5 fruit fly cellular contexts compared by ENCODE assay signal in the genomic region with DNA sequence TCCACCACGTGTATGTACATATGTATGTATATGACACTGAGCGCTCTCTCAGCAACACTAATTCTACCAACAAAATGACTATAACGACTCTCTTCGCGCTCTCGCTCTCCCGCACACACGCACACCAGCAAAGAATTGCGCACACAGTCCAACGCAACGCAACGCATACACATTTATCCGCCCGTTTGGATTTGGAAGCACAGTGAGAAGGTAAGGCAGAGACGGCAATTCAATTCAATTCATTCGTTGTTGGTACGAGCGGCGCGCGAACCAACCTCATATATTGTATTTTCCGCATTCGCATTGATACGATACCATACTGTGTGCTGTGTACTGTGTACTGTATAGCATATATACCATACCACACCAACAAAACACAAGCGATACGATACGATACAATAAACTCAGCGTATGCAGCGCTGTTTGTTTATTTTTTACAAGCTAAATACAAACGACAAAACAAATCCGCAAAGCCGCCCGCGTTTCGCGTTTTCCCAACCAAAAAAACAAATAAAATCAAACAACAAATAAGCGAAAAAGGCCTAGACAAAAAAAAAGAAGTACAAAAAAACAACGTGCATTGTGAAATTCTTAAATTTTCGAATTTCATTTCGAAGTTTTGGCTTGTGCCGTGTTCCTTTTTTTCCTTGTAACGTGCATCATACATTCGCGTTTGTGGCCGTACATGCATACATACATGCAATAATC.
TF ChIP-seq lines count a peak whose summit lies in the region.

A gene (minus strand): TSS at position 167 of the 708 bp plus-strand sequence.
A gene (plus strand): TSS at position 179 of the 708 bp plus-strand sequence.

- TF ChIP-seq CTCF in whole organism, embryonic (GFP tag; optimal IDR thresholded peaks at IDR 0.05; lab: Kevin White, UChicago), result no peak

TF ChIP-seq in whole organism, adult, 20 proteins besides CTCF, POLR2A, EP300 and RAD21 (continues in another document):
- TF ChIP-seq CG14711 (tag; optimal IDR thresholded peaks at IDR 0.05; lab: Kevin White, UChicago), result peak; percentile 22
- TF ChIP-seq cic (GFP tag; optimal IDR thresholded peaks at IDR 0.05; lab: Kevin White, UChicago), result peak; percentile 96
- TF ChIP-seq CG12768 (GFP tag; optimal IDR thresholded peaks at IDR 0.05; lab: Kevin White, UChicago), result peak; percentile 38
- no peak for TF ChIP-seq CG33017 (tag; optimal IDR thresholded peaks at IDR 0.05; lab: Kevin White, UChicago)
- no peak for TF ChIP-seq tj (GFP tag; optimal IDR thresholded peaks at IDR 0.05; lab: Kevin White, UChicago)
- no peak for TF ChIP-seq CG5204 (GFP tag; optimal IDR thresholded peaks at IDR 0.05; lab: Kevin White, UChicago)
- TF ChIP-seq CG11617 (GFP tag; optimal IDR thresholded peaks at IDR 0.05; lab: Kevin White, UChicago), result no peak
- peak; percentile 6 for TF ChIP-seq kay (GFP tag; lab: Kevin White, UChicago; ENCODE audit: borderline replicate concordance)
- peak; percentile 20 for TF ChIP-seq Hr96 (GFP tag; optimal IDR thresholded peaks at IDR 0.05; lab: Kevin White, UChicago)
- TF ChIP-seq CG7101 (tag; optimal IDR thresholded peaks at IDR 0.05; lab: Kevin White, UChicago), result peak; percentile 1
- TF ChIP-seq CG7045 (GFP tag; optimal IDR thresholded peaks at IDR 0.05; lab: Kevin White, UChicago), result no peak
- TF ChIP-seq CG1620 (GFP tag; optimal IDR thresholded peaks at IDR 0.05; lab: Kevin White, UChicago), result peak; percentile 16
- no peak for TF ChIP-seq Clk (GFP tag; optimal IDR thresholded peaks at IDR 0.05; lab: Kevin White, UChicago)
- no peak for TF ChIP-seq pad (GFP tag; optimal IDR thresholded peaks at IDR 0.05; lab: Kevin White, UChicago)
- no peak for TF ChIP-seq toe (GFP tag; optimal IDR thresholded peaks at IDR 0.05; lab: Kevin White, UChicago)
- TF ChIP-seq ovo (GFP tag; optimal IDR thresholded peaks at IDR 0.05; lab: Kevin White, UChicago), result peak; percentile 13

TF ChIP-seq in whole organism, embryonic, 481 proteins besides CTCF, POLR2A, EP300 and RAD21 (continues in another document):
- TF ChIP-seq E2f1 (GFP tag; IDR thresholded peaks at IDR 0.05; lab: Robert Waterston, UW) (no peak), lab (GFP tag; optimal IDR thresholded peaks at IDR 0.05; lab: Kevin White, UChicago) (peak; percentile 0), fd3F (GFP tag; optimal IDR thresholded peaks at IDR 0.05; lab: Kevin White, UChicago) (no peak), Trl (optimal IDR thresholded peaks at IDR 0.05; lab: Kevin White, UChicago) (peak; percentile 97), Trl (GFP tag; optimal IDR thresholded peaks at IDR 0.05; lab: Kevin White, UChicago) (no peak), Dll (GFP tag; IDR thresholded peaks at IDR 0.05; lab: Robert Waterston, UW; ENCODE audit: partially characterized antibody) (no peak), eve (GFP tag; optimal IDR thresholded peaks at IDR 0.05; lab: Kevin White, UChicago) (peak in 1 of 2 experiments; percentile 56), sqz (GFP tag; optimal IDR thresholded peaks at IDR 0.05; lab: Kevin White, UChicago) (no peak), Deaf1 (tag; optimal IDR thresholded peaks at IDR 0.05; lab: Kevin White, UChicago) (peak; percentile 66), CG12769 (tag; optimal IDR thresholded peaks at IDR 0.05; lab: Kevin White, UChicago) (no peak), CG15269 (tag; optimal IDR thresholded peaks at IDR 0.05; lab: Kevin White, UChicago) (peak; percentile 49), pfk (GFP tag; optimal IDR thresholded peaks at IDR 0.05; lab: Kevin White, UChicago) (peak; percentile 63), dpn (GFP tag; optimal IDR thresholded peaks at IDR 0.05; lab: Kevin White, UChicago) (no peak), wek (GFP tag; optimal IDR thresholded peaks at IDR 0.05; lab: Kevin White, UChicago) (peak; percentile 53), CrebB (tag; optimal IDR thresholded peaks at IDR 0.05; lab: Kevin White, UChicago) (peak; percentile 38), pros (GFP tag; optimal IDR thresholded peaks at IDR 0.05; lab: Kevin White, UChicago) (no peak), CG11695 (GFP tag; IDR thresholded peaks at IDR 0.05; lab: Robert Waterston, UW) (no peak)

TF ChIP-seq in whole organism, prepupa, 60 proteins besides CTCF, POLR2A, EP300 and RAD21 (continues in another document):
- TF ChIP-seq dsx (GFP tag; optimal IDR thresholded peaks at IDR 0.05; lab: Kevin White, UChicago; ENCODE audit: poor library complexity, severe bottlenecking) (peak; percentile 40), vri (GFP tag; optimal IDR thresholded peaks at IDR 0.05; lab: Kevin White, UChicago) (peak; percentile 30), CG8632 (GFP tag; optimal IDR thresholded peaks at IDR 0.05; lab: Kevin White, UChicago) (no peak), cyc (GFP tag; optimal IDR thresholded peaks at IDR 0.05; lab: Kevin White, UChicago) (no peak), Met (GFP tag; optimal IDR thresholded peaks at IDR 0.05; lab: Kevin White, UChicago) (no peak), CG8119 (GFP tag; IDR thresholded peaks at IDR 0.05; lab: Robert Waterston, UW) (no peak), achi (GFP tag; optimal IDR thresholded peaks at IDR 0.05; lab: Kevin White, UChicago) (peak; percentile 1), Eip75B (GFP tag; optimal IDR thresholded peaks at IDR 0.05; lab: Kevin White, UChicago) (no peak), CG4318 (GFP tag; optimal IDR thresholded peaks at IDR 0.05; lab: Kevin White, UChicago) (no peak), CG6163 (GFP tag; IDR thresholded peaks at IDR 0.05; lab: Robert Waterston, UW) (peak; percentile 51; the same call in 2 of the 3 replicates), Eip93F (GFP tag; optimal IDR thresholded peaks at IDR 0.05; lab: Kevin White, UChicago) (peak; percentile 10), Eip78C (GFP tag; lab: Kevin White, UChicago) (peak; percentile 53), CG11294 (GFP tag; IDR thresholded peaks at IDR 0.05; lab: Robert Waterston, UW) (no peak), eg (GFP tag; IDR thresholded peaks at IDR 0.05; lab: Robert Waterston, UW) (peak; percentile 47; the same call in 2 of the 3 replicates), Lpt (GFP tag; optimal IDR thresholded peaks at IDR 0.05; lab: Kevin White, UChicago) (no peak), esn (GFP tag; optimal IDR thresholded peaks at IDR 0.05; lab: Kevin White, UChicago) (no peak), CG3919 (GFP tag; optimal IDR thresholded peaks at IDR 0.05; lab: Kevin White, UChicago) (peak; percentile 2)

TF ChIP-seq in whole organism, pupa, 21 proteins besides CTCF, POLR2A, EP300 and RAD21 (continues in another document):
- TF ChIP-seq CG32121 (GFP tag; IDR thresholded peaks at IDR 0.05; lab: Robert Waterston, UW), result no peak
- no peak for TF ChIP-seq CG13204 (GFP tag; optimal IDR thresholded peaks at IDR 0.05; lab: Kevin White, UChicago)
- TF ChIP-seq CG9948 (tag; optimal IDR thresholded peaks at IDR 0.05; lab: Kevin White, UChicago), result no peak
- no peak for TF ChIP-seq CG15710 (tag; optimal IDR thresholded peaks at IDR 0.05; lab: Kevin White, UChicago)
- TF ChIP-seq Pif1B (GFP tag; optimal IDR thresholded peaks at IDR 0.05; lab: Kevin White, UChicago), result no peak
- TF ChIP-seq Pif1A (GFP tag; optimal IDR thresholded peaks at IDR 0.05; lab: Kevin White, UChicago), result no peak
- TF ChIP-seq CG8301 (tag; optimal IDR thresholded peaks at IDR 0.05; lab: Kevin White, UChicago), result no peak
- TF ChIP-seq CG12605 (GFP tag; IDR thresholded peaks at IDR 0.05; lab: Robert Waterston, UW), result 0 out of 2 replicates have a peak, but pooled peaks have one; percentile 30
- no peak for TF ChIP-seq CG17806 (tag; optimal IDR thresholded peaks at IDR 0.05; lab: Kevin White, UChicago)
- peak; percentile 54; the same call in 1 of the 3 replicates for TF ChIP-seq fd96Ca (GFP tag; IDR thresholded peaks at IDR 0.05; lab: Robert Waterston, UW)
- peak; percentile 9 for TF ChIP-seq EcR (GFP tag; optimal IDR thresholded peaks at IDR 0.05; lab: Kevin White, UChicago)
- TF ChIP-seq rn (GFP tag; IDR thresholded peaks at IDR 0.05; lab: Robert Waterston, UW), result no peak
- TF ChIP-seq CG10348 (GFP tag; IDR thresholded peaks at IDR 0.05; lab: Robert Waterston, UW), result no peak
- no peak for TF ChIP-seq gl (tag; optimal IDR thresholded peaks at IDR 0.05; lab: Kevin White, UChicago)
- no peak for TF ChIP-seq CG8159 (tag; optimal IDR thresholded peaks at IDR 0.05; lab: Kevin White, UChicago)
- TF ChIP-seq CG34367 (tag; optimal IDR thresholded peaks at IDR 0.05; lab: Kevin White, UChicago), result no peak
- peak; percentile 3 for TF ChIP-seq CG14655 (GFP tag; optimal IDR thresholded peaks at IDR 0.05; lab: Kevin White, UChicago)
- TF ChIP-seq D1 (tag; optimal IDR thresholded peaks at IDR 0.05; lab: Kevin White, UChicago), result no peak
- TF ChIP-seq CG4496 (GFP tag; IDR thresholded peaks at IDR 0.05; lab: Robert Waterston, UW), result peak; percentile 29; the same call in 1 of the 3 replicates

TF ChIP-seq in whole organism, wandering third instar larva, 38 proteins besides CTCF, POLR2A, EP300 and RAD21 (continues in another document):
- TF ChIP-seq h (GFP tag; optimal IDR thresholded peaks at IDR 0.05; lab: Kevin White, UChicago) (no peak), dl (GFP tag; optimal IDR thresholded peaks at IDR 0.05; lab: Kevin White, UChicago; ENCODE audit: insufficient read depth in 1 of 2, partially characterized antibody in 2 of 2) (peak; percentile 76 to 83), usp (GFP tag; optimal IDR thresholded peaks at IDR 0.05; lab: Kevin White, UChicago) (no peak), br (GFP tag; optimal IDR thresholded peaks at IDR 0.05; lab: Kevin White, UChicago) (no peak), lola (GFP tag; optimal IDR thresholded peaks at IDR 0.05; lab: Kevin White, UChicago) (no peak), Vsx2 (GFP tag; optimal IDR thresholded peaks at IDR 0.05; lab: Kevin White, UChicago; ENCODE audit: partially characterized antibody) (peak; percentile 63), Rel (GFP tag; optimal IDR thresholded peaks at IDR 0.05; lab: Kevin White, UChicago) (peak; percentile 57), Rel (tag; optimal IDR thresholded peaks at IDR 0.05; lab: Kevin White, UChicago) (peak; percentile 43), woc (GFP tag; optimal IDR thresholded peaks at IDR 0.05; lab: Kevin White, UChicago) (no peak), N (GFP tag; optimal IDR thresholded peaks at IDR 0.05; lab: Kevin White, UChicago) (peak; percentile 62), Abd-B (GFP tag; optimal IDR thresholded peaks at IDR 0.05; lab: Kevin White, UChicago) (no peak), GATAd (GFP tag; optimal IDR thresholded peaks at IDR 0.05; lab: Kevin White, UChicago) (no peak), brk (GFP tag; optimal IDR thresholded peaks at IDR 0.05; lab: Kevin White, UChicago) (no peak), Hr83 (GFP tag; optimal IDR thresholded peaks at IDR 0.05; lab: Kevin White, UChicago; ENCODE audit: poor library complexity, severe bottlenecking) (peak; percentile 61), Hnf4 (GFP tag; optimal IDR thresholded peaks at IDR 0.05; lab: Kevin White, UChicago) (peak; percentile 13), Jra (GFP tag; optimal IDR thresholded peaks at IDR 0.05; lab: Kevin White, UChicago) (peak; percentile 0), Hr78 (GFP tag; optimal IDR thresholded peaks at IDR 0.05; lab: Kevin White, UChicago) (no peak), rgr (GFP tag; optimal IDR thresholded peaks at IDR 0.05; lab: Kevin White, UChicago) (no peak), Myc (optimal IDR thresholded peaks at IDR 0.05; lab: Kevin White, UChicago) (no peak), sv (GFP tag; optimal IDR thresholded peaks at IDR 0.05; lab: Kevin White, UChicago) (no peak), tai (GFP tag; optimal IDR thresholded peaks at IDR 0.05; lab: Kevin White, UChicago) (no peak)
